Worm (Caenorhabditis elegans) whole organism, L4/young adult: Measurements from ENCODE around the gene npr-15.

Experiments used
- W03F9.2 ChIP-seq: fragments of 150-350 bp; optimal IDR thresholded peaks from 2 replicates; lab custom pipeline; 2014; ENCODE audit warnings: missing biosample characterization, missing genetic modification characterization
- him-1 ChIP-seq: sonication (generic microtip); optimal IDR thresholded peaks from 2 replicates; lab custom pipeline; 2016; ENCODE audit warnings: missing genotype, missing genetic modification reagents, missing genetic modification characterization, missing compliant biosample characterization

DNA sequence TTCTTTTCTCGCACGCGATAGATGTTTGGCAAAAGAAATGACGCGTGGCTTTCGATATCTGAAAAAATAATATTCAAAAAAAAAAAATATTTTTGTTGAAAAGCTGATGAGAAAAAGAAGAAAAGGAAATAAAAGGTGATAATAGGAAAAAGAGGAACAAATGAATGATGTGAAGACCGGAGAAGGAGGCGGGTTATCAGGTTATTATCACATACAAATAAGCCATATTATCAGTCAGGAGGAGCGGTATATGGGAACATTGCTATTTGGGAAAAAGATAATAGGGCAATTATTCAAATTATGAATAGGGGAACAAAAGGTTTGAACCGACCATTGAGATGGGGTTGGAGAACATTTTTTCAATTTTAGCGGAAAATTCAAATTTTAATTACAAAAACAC is 20.3 kb downstream of the npr-15 start:
- TF ChIP-seq him-1 (no peak), W03F9.2 (tag; lab: Kevin White, UChicago) (no peak)
